Fruit fly (Drosophila melanogaster) whole organism, embryonic: ENCODE results near the gene Rim2.

Experiments used
- Atf3 ChIP-seq: fragments of 200-800 bp; sonication (Bioruptor generic); optimal IDR thresholded peaks from 3 replicates; lab custom pipeline; 2016; ENCODE audit warnings: missing biosample characterization, missing genetic modification characterization
- CG10209 ChIP-seq: fragments of 200-800 bp; sonication (Bioruptor generic); optimal IDR thresholded peaks from 3 replicates; lab custom pipeline; 2017; ENCODE audit warnings: missing biosample characterization, mild to moderate bottlenecking, missing genetic modification characterization, missing genetic modification reagents
- CG1024 ChIP-seq: fragments of 200-800 bp; sonication (Bioruptor generic); IDR thresholded peaks from 2 replicates; pipeline ENCODE4 v1.3.6; 2022; ENCODE audit warnings: missing biosample characterization, missing genetic modification characterization
- CG12104 ChIP-seq: fragments of 200-800 bp; sonication (Bioruptor generic); optimal IDR thresholded peaks from 3 replicates; lab custom pipeline; 2016; ENCODE audit warnings: missing biosample characterization, missing genetic modification characterization
- CG13296 ChIP-seq: fragments of 200-800 bp; sonication (Bioruptor generic); optimal IDR thresholded peaks from 3 replicates; lab custom pipeline; 2018; ENCODE audit warnings: missing biosample characterization, mild to moderate bottlenecking, missing genetic modification characterization
- CG14014 ChIP-seq: fragments of 200-800 bp; sonication (Bioruptor generic); IDR thresholded peaks from 2 replicates; pipeline ENCODE4 v1.3.6; 2022; ENCODE audit warnings: missing biosample characterization, missing genetic modification characterization
- CG15011 ChIP-seq: fragments of 200-800 bp; sonication (Bioruptor generic); optimal IDR thresholded peaks from 3 replicates; lab custom pipeline; 2018; ENCODE audit warnings: missing biosample characterization, mild to moderate bottlenecking, missing genetic modification characterization
- CG17186 ChIP-seq: fragments of 200-800 bp; sonication (Bioruptor generic); optimal IDR thresholded peaks from 3 replicates; lab custom pipeline; 2017; ENCODE audit warnings: missing biosample characterization, missing genetic modification reagents, missing genetic modification characterization
- CG17912 ChIP-seq: fragments of 200-800 bp; sonication (Bioruptor generic); optimal IDR thresholded peaks from 2 replicates; lab custom pipeline; 2018; ENCODE audit warnings: missing biosample characterization, mild to moderate bottlenecking, missing genetic modification characterization
- CG18619 ChIP-seq: fragments of 200-800 bp; sonication (Bioruptor generic); optimal IDR thresholded peaks from 3 replicates; lab custom pipeline; 2017; ENCODE audit warnings: missing biosample characterization, mild to moderate bottlenecking, missing genetic modification characterization
- CG2129 ChIP-seq: fragments of 200-800 bp; sonication (Bioruptor generic); IDR thresholded peaks from 2 replicates; pipeline ENCODE4 v1.3.6; 2022; ENCODE audit warnings: missing biosample characterization, missing genetic modification characterization; ENCODE audit not compliant: partially characterized antibody
- CG2712 ChIP-seq: fragments of 200-800 bp; optimal IDR thresholded peaks from 3 replicates; lab custom pipeline; 2019; ENCODE audit warnings: missing biosample characterization, mild to moderate bottlenecking, missing genetic modification characterization, moderate library complexity
- CG3281 ChIP-seq: fragments of 200-800 bp; sonication (Bioruptor generic); optimal IDR thresholded peaks from 3 replicates; lab custom pipeline; 2017; ENCODE audit warnings: missing biosample characterization, mild to moderate bottlenecking, missing genetic modification characterization
- CG3847 ChIP-seq: fragments of 200-800 bp; sonication (Bioruptor generic); IDR thresholded peaks from 2 replicates; pipeline ENCODE4 v1.3.6; 2022; ENCODE audit warnings: missing biosample characterization, missing genetic modification characterization
- CG4404 ChIP-seq: fragments of 200-800 bp; sonication (Bioruptor generic); IDR thresholded peaks from 2 replicates; pipeline ENCODE4 v1.3.6; 2022; ENCODE audit warnings: missing biosample characterization, missing genetic modification characterization
- CG5180 ChIP-seq: fragments of 200-800 bp; sonication (Bioruptor generic); optimal IDR thresholded peaks from 3 replicates; lab custom pipeline; 2017; ENCODE audit warnings: missing biosample characterization, missing genetic modification characterization, mild to moderate bottlenecking, moderate library complexity, missing genetic modification reagents
- CG7745 ChIP-seq: fragments of 200-800 bp; sonication (Bioruptor generic); optimal IDR thresholded peaks from 2 replicates; lab custom pipeline; 2018; ENCODE audit warnings: missing biosample characterization, mild to moderate bottlenecking, missing genetic modification characterization, moderate library complexity
- CG7963 ChIP-seq: fragments of 200-800 bp; sonication (Bioruptor generic); IDR thresholded peaks from 3 replicates; pipeline ENCODE4 v1.3.6; 2022; ENCODE audit warnings: missing biosample characterization, missing genetic modification characterization; ENCODE audit not compliant: partially characterized antibody
- CG8290 ChIP-seq, 3 experiments: fragments of 200-800 bp; sonication (Bioruptor generic); optimal IDR thresholded peaks; 2 replicates each; lab custom pipeline; 2016 to 2019; ENCODE audit warnings: missing biosample characterization in 3 of 3, missing genetic modification characterization in 3 of 3, mild to moderate bottlenecking in 2 of 3, moderate library complexity in 1 of 3
- CG8359 ChIP-seq: fragments of 200-800 bp; sonication (Bioruptor generic); optimal IDR thresholded peaks from 2 replicates; lab custom pipeline; 2017; ENCODE audit warnings: missing biosample characterization, mild to moderate bottlenecking, missing genetic modification characterization, borderline replicate concordance
- CG8944 ChIP-seq: fragments of 200-800 bp; sonication (Bioruptor generic); optimal IDR thresholded peaks from 3 replicates; lab custom pipeline; 2016; ENCODE audit warnings: missing biosample characterization, missing genetic modification characterization
- CG9437 ChIP-seq: fragments of 200-800 bp; sonication (Bioruptor generic); optimal IDR thresholded peaks from 2 replicates; lab custom pipeline; 2018; ENCODE audit warnings: missing biosample characterization, mild to moderate bottlenecking, missing genetic modification characterization
- Dbx ChIP-seq: fragments of 200-800 bp; sonication (Bioruptor generic); IDR thresholded peaks from 3 replicates; pipeline ENCODE4 v1.3.6; 2022; ENCODE audit warnings: missing biosample characterization, missing genetic modification characterization
- ERR ChIP-seq: fragments of 200-800 bp; sonication (Bioruptor generic); optimal IDR thresholded peaks from 2 replicates; lab custom pipeline; 2016; ENCODE audit warnings: missing biosample characterization, missing genetic modification characterization
- Ets65A ChIP-seq: fragments of 200-800 bp; sonication (Bioruptor generic); peaks from one replicate; lab custom pipeline; 2016; ENCODE audit warnings: missing biosample characterization, missing genetic modification characterization
- Hr39 ChIP-seq: fragments of >200 bp; optimal IDR thresholded peaks from 2 replicates; lab custom pipeline; 2017
- Hr51 ChIP-seq, 2 experiments: fragments of 200-800 bp; sonication (Bioruptor generic); optimal IDR thresholded peaks; 2 replicates in 1 of 2; 3 replicates in 1 of 2; lab custom pipeline; 2016 to 2018; ENCODE audit warnings: missing biosample characterization in 2 of 2, missing genetic modification characterization in 2 of 2, mild to moderate bottlenecking in 1 of 2, moderate library complexity in 1 of 2
- Kr ChIP-seq: fragments of 200-800 bp; sonication (Bioruptor generic); optimal IDR thresholded peaks from 2 replicates; lab custom pipeline; 2017; ENCODE audit warnings: missing biosample characterization, mild to moderate bottlenecking, missing genetic modification characterization
- Meics ChIP-seq: fragments of 200-800 bp; sonication (Bioruptor generic); optimal IDR thresholded peaks from 2 replicates; lab custom pipeline; 2017; ENCODE audit warnings: missing biosample characterization, mild to moderate bottlenecking, missing genetic modification characterization
- Nf-YA ChIP-seq: fragments of 200-800 bp; sonication (Bioruptor generic); IDR thresholded peaks from 2 replicates; pipeline ENCODE4 v1.3.6; 2022; ENCODE audit warnings: missing biosample characterization, missing genetic modification characterization
- Rx ChIP-seq: fragments of 200-800 bp; sonication (Bioruptor generic); IDR thresholded peaks from 2 replicates; pipeline ENCODE4 v1.3.6; 2022; ENCODE audit warnings: missing biosample characterization, missing genetic modification characterization
- Sin3A ChIP-seq: fragments of >200 bp; optimal IDR thresholded peaks from 2 replicates; lab custom pipeline; 2018
- bigmax ChIP-seq: fragments of 200-800 bp; sonication (Bioruptor generic); optimal IDR thresholded peaks from 2 replicates; lab custom pipeline; 2018; ENCODE audit warnings: missing biosample characterization, mild to moderate bottlenecking, missing genetic modification characterization
- cas ChIP-seq: fragments of 200-800 bp; sonication (Bioruptor generic); IDR thresholded peaks from 2 replicates; pipeline ENCODE4 v1.3.6; 2022; ENCODE audit warnings: missing biosample characterization, missing genetic modification characterization
- chinmo ChIP-seq: fragments of 200-800 bp; sonication (Bioruptor generic); IDR thresholded peaks from 4 replicates; pipeline ENCODE4 v1.3.6; 2022; ENCODE audit warnings: missing biosample characterization, missing genetic modification characterization; ENCODE audit not compliant: partially characterized antibody
- crol ChIP-seq: fragments of 200-800 bp; sonication (Bioruptor generic); IDR thresholded peaks from 2 replicates; pipeline ENCODE4 v1.3.6; 2022; ENCODE audit warnings: missing biosample characterization, missing genetic modification characterization
- emc ChIP-seq: fragments of 200-800 bp; sonication (Bioruptor generic); optimal IDR thresholded peaks from 2 replicates; lab custom pipeline; 2016; ENCODE audit warnings: missing biosample characterization, missing genetic modification characterization
- esg ChIP-seq: fragments of 200-800 bp; sonication (Bioruptor generic); conservative IDR thresholded peaks from 2 replicates; pipeline ENCODE4 v1.3.6; 2022; ENCODE audit warnings: missing biosample characterization, missing genetic modification characterization
- hb ChIP-seq: fragments of 200-800 bp; sonication (Bioruptor generic); IDR thresholded peaks from 3 replicates; pipeline ENCODE4 v1.3.6; 2022; ENCODE audit warnings: missing biosample characterization, missing genetic modification characterization; ENCODE audit not compliant: partially characterized antibody
- mirr ChIP-seq: fragments of 200-800 bp; sonication (Bioruptor generic); optimal IDR thresholded peaks from 3 replicates; lab custom pipeline; 2018; ENCODE audit warnings: missing biosample characterization, mild to moderate bottlenecking, missing genetic modification characterization
- oc ChIP-seq: fragments of 200-800 bp; sonication (Bioruptor generic); optimal IDR thresholded peaks from 2 replicates; lab custom pipeline; 2018; ENCODE audit warnings: missing biosample characterization, mild to moderate bottlenecking, missing genetic modification characterization, moderate library complexity
- pfk ChIP-seq: fragments of 200-800 bp; sonication (Bioruptor generic); optimal IDR thresholded peaks from 2 replicates; lab custom pipeline; 2018; ENCODE audit warnings: missing biosample characterization, mild to moderate bottlenecking, missing genetic modification characterization, moderate library complexity
- pho ChIP-seq: fragments of 200-800 bp; sonication (Bioruptor generic); optimal IDR thresholded peaks from 2 replicates; lab custom pipeline; 2016; ENCODE audit warnings: missing biosample characterization, missing genetic modification characterization
- phol ChIP-seq: fragments of 200-800 bp; sonication (Bioruptor generic); optimal IDR thresholded peaks from 3 replicates; lab custom pipeline; 2018; ENCODE audit warnings: missing biosample characterization, mild to moderate bottlenecking, missing genetic modification characterization, moderate library complexity
- scrt ChIP-seq: fragments of 200-800 bp; sonication (Bioruptor generic); optimal IDR thresholded peaks from 2 replicates; lab custom pipeline; 2018; ENCODE audit warnings: missing biosample characterization, mild to moderate bottlenecking, missing genetic modification characterization, moderate library complexity
- sob ChIP-seq: fragments of 200-800 bp; sonication (Bioruptor generic); IDR thresholded peaks from 2 replicates; pipeline ENCODE4 v1.3.6; 2022; ENCODE audit warnings: missing biosample characterization, missing genetic modification characterization
- trh ChIP-seq: fragments of 200-800 bp; sonication (Bioruptor generic); optimal IDR thresholded peaks from 2 replicates; lab custom pipeline; 2016; ENCODE audit warnings: missing biosample characterization, missing genetic modification characterization
- twi ChIP-seq: fragments of 200-800 bp; optimal IDR thresholded peaks from 2 replicates; lab custom pipeline; 2019; ENCODE audit warnings: missing biosample characterization, mild to moderate bottlenecking, missing genetic modification characterization, moderate library complexity
- vvl ChIP-seq: fragments of 200-800 bp; sonication (Bioruptor generic); IDR thresholded peaks from 2 replicates; pipeline ENCODE4 v1.3.6; 2022; ENCODE audit warnings: missing biosample characterization, missing genetic modification characterization
- zfh2 ChIP-seq: fragments of 200-800 bp; sonication (Bioruptor generic); optimal IDR thresholded peaks from 2 replicates; lab custom pipeline; 2016; ENCODE audit warnings: missing biosample characterization, missing genetic modification characterization

Gene Rim2

DNA sequence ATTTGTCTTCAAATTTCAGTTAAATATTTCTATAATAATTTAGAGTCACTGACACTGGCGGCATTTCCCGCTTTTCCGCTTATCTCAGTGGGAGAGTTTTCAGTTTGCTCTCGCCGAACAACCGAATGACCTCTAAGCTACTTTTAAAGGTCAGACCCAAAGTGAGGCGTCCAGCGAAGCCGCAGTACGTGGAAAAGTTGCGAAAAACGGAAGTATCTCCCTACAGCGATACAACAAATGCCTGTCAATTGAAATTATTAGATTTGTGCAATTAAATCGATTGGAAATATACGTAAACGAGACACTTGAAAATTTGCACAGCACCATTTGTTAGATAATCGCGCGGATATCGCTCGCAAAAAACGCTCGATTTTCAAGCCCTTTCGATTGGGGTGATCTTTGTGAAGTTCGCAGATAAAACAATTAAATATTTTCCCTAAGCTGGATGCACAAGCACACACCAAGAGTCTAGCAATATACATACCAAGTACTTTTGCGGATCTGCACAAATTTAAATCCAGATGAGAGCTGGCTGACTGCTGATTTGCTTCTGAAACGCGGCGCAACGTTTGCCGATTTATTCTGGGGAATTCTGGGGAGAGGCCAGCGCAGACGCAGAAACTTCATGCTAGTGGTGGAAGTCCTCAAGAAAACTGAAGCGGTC is 3.1 kb upstream of the Rim2 start (continued):
- TF ChIP-seq esg (no peak), Ets65A (GFP tag; lab: Kevin White, UChicago) (peak; percentile 7), CG7745 (tag; lab: Kevin White, UChicago) (no peak), Kr (GFP tag; lab: Kevin White, UChicago) (no peak), Rx (no peak), pho (GFP tag; lab: Kevin White, UChicago) (no peak), CG17186 (no peak), Meics (GFP tag; lab: Kevin White, UChicago) (no peak), CG13296 (no peak), CG3847 (no peak), Sin3A (no peak), phol (tag; lab: Kevin White, UChicago) (peak; percentile 92), crol (GFP tag; lab: Robert Waterston, UW) (no peak), trh (GFP tag; lab: Kevin White, UChicago) (no peak), CG12104 (GFP tag; lab: Kevin White, UChicago) (no peak), zfh2 (GFP tag; lab: Kevin White, UChicago) (no peak), Dbx (GFP tag; lab: Robert Waterston, UW) (no peak), CG4404 (GFP tag; lab: Robert Waterston, UW) (no peak), CG2129 (GFP tag; lab: Robert Waterston, UW) (no peak), CG2712 (tag; lab: Kevin White, UChicago) (no peak), Nf-YA (GFP tag; lab: Robert Waterston, UW) (no peak), Hr39 (lab: Kevin White, UChicago) (no peak), Atf3 (GFP tag; lab: Kevin White, UChicago) (no peak), CG3281 (GFP tag; lab: Kevin White, UChicago) (peak; percentile 97), cas (no peak), emc (GFP tag; lab: Kevin White, UChicago) (no peak), CG10209 (no peak), twi (tag; lab: Kevin White, UChicago) (no peak), CG8359 (peak; percentile 72), CG5180 (GFP tag; lab: Kevin White, UChicago) (no peak), Hr51 (GFP tag; optimal IDR thresholded peaks at IDR 0.05; lab: Kevin White, UChicago) (no peak), ERR (GFP tag; lab: Kevin White, UChicago) (peak; percentile 98), CG9437 (GFP tag; lab: Kevin White, UChicago) (no peak), sob (no peak), oc (tag; lab: Kevin White, UChicago) (no peak), CG14014 (GFP tag; lab: Robert Waterston, UW) (no peak), hb (GFP tag; lab: Robert Waterston, UW) (no peak), chinmo (no peak), CG15011 (no peak), mirr (GFP tag; lab: Kevin White, UChicago) (peak; percentile 90), pfk (GFP tag; lab: Kevin White, UChicago) (peak; percentile 76), CG1024 (GFP tag; lab: Robert Waterston, UW) (no peak), CG18619 (no peak), bigmax (no peak), CG8290 (GFP tag; optimal IDR thresholded peaks at IDR 0.05; lab: Kevin White, UChicago) (peak; percentile 81), CG8290 (tag; optimal IDR thresholded peaks at IDR 0.05; lab: Kevin White, UChicago) (no peak), vvl (GFP tag; lab: Robert Waterston, UW) (no peak), CG7963 (GFP tag; lab: Robert Waterston, UW) (no peak), scrt (GFP tag; lab: Kevin White, UChicago) (no peak), CG17912 (GFP tag; lab: Kevin White, UChicago) (no peak), CG8944 (no peak)
